Worm (Caenorhabditis elegans): Measurements from ENCODE around the gene unc-116.

DNA sequence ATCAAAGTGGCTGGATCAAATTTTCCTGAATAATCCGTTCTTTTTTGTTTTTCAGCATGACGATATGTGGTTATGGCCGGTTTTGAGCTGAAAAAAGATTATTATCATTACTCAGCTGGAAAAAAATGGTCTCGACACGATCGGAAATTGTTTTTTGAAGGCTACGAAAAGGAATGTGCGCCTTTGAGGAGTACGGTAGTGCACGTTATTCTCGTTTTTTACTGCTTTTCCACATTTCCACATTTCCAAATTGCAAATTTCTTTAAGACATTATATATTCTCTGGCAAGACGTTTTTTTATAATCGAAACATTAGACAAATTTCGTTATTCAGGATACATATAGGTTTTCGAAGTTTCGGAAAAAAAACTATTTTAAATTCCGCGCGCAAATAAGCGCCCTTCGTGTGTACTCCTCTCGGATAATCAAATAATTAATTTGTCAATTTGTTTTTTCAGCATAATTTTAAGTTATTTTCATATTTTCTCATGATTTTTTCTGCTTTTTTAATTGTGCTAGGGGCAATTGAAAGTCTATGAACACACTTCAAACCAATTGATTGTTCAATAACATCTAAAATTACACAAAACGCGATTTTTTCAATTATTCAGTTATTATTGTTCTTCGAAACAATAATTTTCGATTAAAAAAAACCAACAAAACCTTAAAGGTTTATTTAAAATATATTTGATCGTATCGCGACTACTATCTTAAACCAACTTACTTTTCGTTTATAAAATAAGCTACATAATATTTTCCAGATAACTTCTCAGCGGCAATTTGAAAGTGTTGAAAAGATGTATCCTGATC, 8.5 kb upstream of the unc-116 start, which contains the start of gene R05D3.3:
- no peak for TF ChIP-seq hlh-8 (tag; optimal IDR thresholded peaks at IDR 0.05)
- no peak for TF ChIP-seq nfya-1 (tag; optimal IDR thresholded peaks at IDR 0.05)
- TF ChIP-seq ama-1 (optimal IDR thresholded peaks at IDR 0.05) = no peak

All from whole organism, late embryonic.